Fruit fly (Drosophila melanogaster) whole organism, pupa: ENCODE measurements around the gene CG4836.

Source experiments
- CG10348 ChIP-seq: fragments of 200-800 bp; sonication (Bioruptor generic); IDR thresholded peaks from 2 replicates; pipeline ENCODE4 v1.3.6; 2022; ENCODE audit warnings: missing biosample characterization, missing genetic modification characterization
- CG12605 ChIP-seq: fragments of 200-800 bp; sonication (Bioruptor generic); IDR thresholded peaks from 2 replicates; pipeline ENCODE4 v1.3.6; 2022; ENCODE audit warnings: missing biosample characterization, missing genetic modification characterization
- CG13204 ChIP-seq: fragments of 200-800 bp; sonication (Bioruptor generic); optimal IDR thresholded peaks from 2 replicates; lab custom pipeline; 2018; ENCODE audit warnings: missing biosample characterization, mild to moderate bottlenecking, missing genetic modification characterization, moderate library complexity
- CG14655 ChIP-seq: fragments of 200-800 bp; sonication (Bioruptor generic); optimal IDR thresholded peaks from 3 replicates; lab custom pipeline; 2017; ENCODE audit warnings: mild to moderate bottlenecking, missing biosample characterization, missing genetic modification reagents, missing genetic modification characterization
- CG15710 ChIP-seq: fragments of 200-800 bp; sonication (Bioruptor generic); optimal IDR thresholded peaks from 2 replicates; lab custom pipeline; 2018; ENCODE audit warnings: missing biosample characterization, mild to moderate bottlenecking, missing genetic modification characterization, moderate library complexity
- CG17806 ChIP-seq: fragments of 200-800 bp; sonication (Bioruptor generic); optimal IDR thresholded peaks from 2 replicates; lab custom pipeline; 2018; ENCODE audit warnings: missing biosample characterization, mild to moderate bottlenecking, missing genetic modification characterization, moderate library complexity
- CG32121 ChIP-seq: fragments of 200-800 bp; sonication (Bioruptor generic); IDR thresholded peaks from 2 replicates; pipeline ENCODE4 v1.3.6; 2022; ENCODE audit warnings: missing biosample characterization, missing genetic modification characterization
- CG34367 ChIP-seq: fragments of 200-800 bp; sonication (Bioruptor generic); optimal IDR thresholded peaks from 2 replicates; lab custom pipeline; 2018; ENCODE audit warnings: missing biosample characterization, mild to moderate bottlenecking, missing genetic modification characterization
- CG4496 ChIP-seq: fragments of 200-800 bp; sonication (Bioruptor generic); IDR thresholded peaks from 3 replicates; pipeline ENCODE4 v1.3.6; 2022; ENCODE audit warnings: missing biosample characterization, missing genetic modification characterization
- CG8159 ChIP-seq: fragments of 200-800 bp; sonication (Bioruptor generic); optimal IDR thresholded peaks from 3 replicates; lab custom pipeline; 2018; ENCODE audit warnings: missing biosample characterization, mild to moderate bottlenecking, missing genetic modification characterization, moderate library complexity
- CG8301 ChIP-seq: fragments of 200-800 bp; sonication (Bioruptor generic); optimal IDR thresholded peaks from 2 replicates; lab custom pipeline; 2018; ENCODE audit warnings: missing biosample characterization, mild to moderate bottlenecking, missing genetic modification characterization
- CG9948 ChIP-seq: fragments of 200-800 bp; sonication (Bioruptor generic); optimal IDR thresholded peaks from 2 replicates; lab custom pipeline; 2018; ENCODE audit warnings: missing biosample characterization, mild to moderate bottlenecking, missing genetic modification characterization, moderate library complexity
- D1 ChIP-seq: fragments of 200-800 bp; sonication (Bioruptor generic); optimal IDR thresholded peaks from 2 replicates; lab custom pipeline; 2018; ENCODE audit warnings: missing biosample characterization, mild to moderate bottlenecking, missing genetic modification characterization, moderate library complexity
- EcR ChIP-seq: fragments of 200-800 bp; sonication (Bioruptor generic); optimal IDR thresholded peaks from 3 replicates; lab custom pipeline; 2019; ENCODE audit warnings: missing biosample characterization, missing genetic modification characterization, mild to moderate bottlenecking, moderate library complexity, missing genetic modification reagents
- Ets98B ChIP-seq: fragments of 200-800 bp; sonication (Bioruptor generic); IDR thresholded peaks from 2 replicates; pipeline ENCODE4 v1.3.6; 2022; ENCODE audit warnings: missing biosample characterization, missing genetic modification characterization
- Pif1A ChIP-seq: fragments of 200-800 bp; sonication (Bioruptor generic); optimal IDR thresholded peaks from 3 replicates; lab custom pipeline; 2016; ENCODE audit warnings: missing biosample characterization, missing genetic modification characterization
- Pif1B ChIP-seq: fragments of 200-800 bp; sonication (Bioruptor generic); optimal IDR thresholded peaks from 3 replicates; lab custom pipeline; 2016; ENCODE audit warnings: missing biosample characterization, missing genetic modification characterization
- Snoo ChIP-seq: fragments of 200-800 bp; sonication (Bioruptor generic); optimal IDR thresholded peaks from 3 replicates; lab custom pipeline; 2017; ENCODE audit warnings: missing biosample characterization, mild to moderate bottlenecking, missing genetic modification characterization, inconsistent platforms
- fd96Ca ChIP-seq: fragments of 200-800 bp; sonication (Bioruptor generic); IDR thresholded peaks from 3 replicates; pipeline ENCODE4 v1.3.6; 2022; ENCODE audit warnings: missing biosample characterization, missing genetic modification characterization
- gl ChIP-seq: fragments of 200-800 bp; sonication (Bioruptor generic); optimal IDR thresholded peaks from 2 replicates; lab custom pipeline; 2018; ENCODE audit warnings: missing biosample characterization, mild to moderate bottlenecking, missing genetic modification characterization
- rn ChIP-seq: fragments of 200-800 bp; sonication (Bioruptor generic); IDR thresholded peaks from 2 replicates; pipeline ENCODE4 v1.3.6; 2022; ENCODE audit warnings: missing biosample characterization, missing genetic modification characterization

Gene CG4836

DNA sequence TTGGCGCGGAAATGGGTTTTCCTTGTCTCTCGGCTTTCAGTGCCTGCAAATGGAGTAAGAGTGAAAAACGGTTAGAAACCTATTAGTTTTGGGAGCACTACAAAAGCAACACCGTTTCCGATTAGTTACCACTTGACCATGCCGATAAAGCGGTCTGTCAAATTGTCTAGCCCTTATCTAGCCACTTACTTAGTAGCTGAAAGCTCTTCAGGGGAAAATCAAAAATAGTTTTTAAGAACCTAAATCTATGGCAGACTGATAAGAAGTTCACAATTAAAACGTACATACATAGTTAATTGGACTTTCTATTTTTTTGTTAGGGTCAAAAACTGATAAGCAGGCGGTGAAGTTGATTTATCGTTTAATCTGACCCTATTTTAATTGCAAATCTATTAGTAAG is 7.1 kb upstream of the CG4836 start:
- no peak for TF ChIP-seq fd96Ca (GFP tag; lab: Robert Waterston, UW)
- no peak for TF ChIP-seq CG13204
- TF ChIP-seq CG8159: no peak
- no peak for TF ChIP-seq CG14655 (GFP tag; lab: Kevin White, UChicago)
- no peak for TF ChIP-seq CG34367

DNA sequence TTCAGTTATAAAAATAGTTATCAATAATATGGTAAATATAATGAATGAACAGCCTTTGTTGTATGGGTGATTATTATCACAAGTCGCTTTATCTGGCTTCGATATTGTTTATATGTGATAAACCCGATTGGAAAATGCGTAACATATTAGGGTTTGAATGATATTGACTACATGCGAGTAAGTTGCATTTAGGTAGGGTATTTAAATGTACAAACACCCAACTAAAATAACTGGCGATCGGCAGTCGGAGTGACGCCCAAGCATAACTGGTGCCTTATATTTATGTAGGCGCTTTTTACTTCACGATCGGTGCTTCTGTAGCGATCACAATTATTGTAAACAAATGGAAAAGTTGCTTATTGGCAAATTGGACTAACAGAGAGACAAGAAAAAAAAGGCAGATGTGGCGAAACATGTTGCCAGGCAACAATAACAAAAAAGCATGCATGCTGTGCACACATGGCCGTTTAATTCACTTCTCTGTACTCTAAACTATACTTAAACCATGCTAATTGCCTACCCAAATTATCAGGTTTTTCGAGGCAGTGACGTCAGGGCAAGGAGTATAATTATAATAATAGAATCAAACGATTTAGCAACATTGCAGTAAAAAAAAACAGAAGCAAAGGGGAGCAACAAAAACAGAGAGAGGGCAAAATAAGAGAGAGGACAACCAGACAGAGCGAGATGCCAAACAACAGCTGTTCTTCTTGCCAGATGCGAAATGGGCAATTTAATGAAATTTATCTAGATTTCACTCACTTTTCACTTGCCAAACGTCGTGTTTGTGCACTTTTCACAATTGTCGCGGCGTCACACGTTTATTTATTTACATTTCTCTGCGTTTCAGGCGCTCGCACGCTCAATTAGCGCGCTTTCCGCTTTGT is 6.0 kb upstream of the CG4836 start:
- TF ChIP-seq CG9948 (tag; lab: Kevin White, UChicago) (no peak), CG17806 (tag; lab: Kevin White, UChicago) (no peak), CG14655 (GFP tag; lab: Kevin White, UChicago) (peak; percentile 47), D1 (tag; lab: Kevin White, UChicago) (peak; percentile 5), rn (no peak), Snoo (tag; lab: Kevin White, UChicago) (no peak), CG34367 (peak; percentile 30), CG10348 (GFP tag; lab: Robert Waterston, UW) (no peak), CG12605 (GFP tag; lab: Robert Waterston, UW) (0 out of 2 replicates have a peak, but pooled peaks have one; percentile 39), CG13204 (no peak), CG8159 (peak; percentile 34), CG15710 (tag; lab: Kevin White, UChicago) (no peak), Pif1A (GFP tag; lab: Kevin White, UChicago) (no peak), CG8301 (tag; lab: Kevin White, UChicago) (no peak), Pif1B (GFP tag; lab: Kevin White, UChicago) (peak; percentile 1), gl (no peak), CG4496 (GFP tag; lab: Robert Waterston, UW) (0 out of 3 replicates have a peak, but pooled peaks have one; percentile 41), fd96Ca (GFP tag; lab: Robert Waterston, UW) (no peak)

DNA sequence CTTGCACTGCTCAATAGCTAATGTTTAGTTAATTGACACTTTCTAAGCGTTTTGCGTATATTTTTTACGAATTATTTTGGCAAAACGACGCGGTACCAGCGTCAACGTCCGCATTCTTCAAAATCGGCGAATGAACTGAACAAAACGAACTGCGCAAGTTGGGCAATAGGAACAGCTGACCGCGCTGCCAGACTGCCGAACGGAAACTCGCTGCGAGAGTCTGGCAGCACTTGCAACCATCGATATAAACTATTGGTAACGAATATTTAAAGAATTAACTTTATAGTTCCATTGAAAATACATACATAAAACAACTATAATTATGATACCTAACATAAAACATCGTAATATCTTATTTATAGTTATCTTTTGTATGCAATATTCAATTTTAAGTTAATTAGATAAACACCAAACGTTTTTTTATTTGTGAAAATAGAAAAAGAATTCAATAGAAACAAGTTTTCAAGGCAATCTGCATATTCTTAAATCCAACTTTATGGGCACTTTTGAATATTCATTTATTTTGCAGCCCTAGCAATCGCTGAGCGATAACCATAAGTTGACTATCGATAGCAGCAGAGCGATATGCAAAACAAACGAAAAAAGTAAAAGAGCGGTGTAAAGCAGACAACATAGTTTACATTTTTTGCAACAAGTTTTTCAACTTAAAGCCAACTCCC is 5.2 kb upstream of the CG4836 start, which contains the start of the genes Hs6st and MED25:
Gene Hs6st, minus strand, starts transcription at position 141 of the 680 bp plus-strand sequence.
Gene MED25, plus strand, starts transcription at position 576 of the 680 bp plus-strand sequence.
- TF ChIP-seq CG4496 (GFP tag; lab: Robert Waterston, UW) (peak; percentile 50; the same call in 2 of the 3 replicates), Pif1B (GFP tag; lab: Kevin White, UChicago) (no peak), fd96Ca (GFP tag; lab: Robert Waterston, UW) (no peak), CG8159 (peak; percentile 66), CG9948 (tag; lab: Kevin White, UChicago) (peak; percentile 40), D1 (tag; lab: Kevin White, UChicago) (no peak), Pif1A (GFP tag; lab: Kevin White, UChicago) (no peak), CG12605 (GFP tag; lab: Robert Waterston, UW) (peak; percentile 5; the same call in 1 of the 2 replicates), EcR (GFP tag; lab: Kevin White, UChicago) (no peak), gl (no peak), CG15710 (tag; lab: Kevin White, UChicago) (peak; percentile 13), Snoo (tag; lab: Kevin White, UChicago) (no peak), CG8301 (tag; lab: Kevin White, UChicago) (no peak), CG10348 (GFP tag; lab: Robert Waterston, UW) (no peak), Ets98B (GFP tag; lab: Robert Waterston, UW) (peak; percentile 5; the same call in 1 of the 2 replicates)

DNA sequence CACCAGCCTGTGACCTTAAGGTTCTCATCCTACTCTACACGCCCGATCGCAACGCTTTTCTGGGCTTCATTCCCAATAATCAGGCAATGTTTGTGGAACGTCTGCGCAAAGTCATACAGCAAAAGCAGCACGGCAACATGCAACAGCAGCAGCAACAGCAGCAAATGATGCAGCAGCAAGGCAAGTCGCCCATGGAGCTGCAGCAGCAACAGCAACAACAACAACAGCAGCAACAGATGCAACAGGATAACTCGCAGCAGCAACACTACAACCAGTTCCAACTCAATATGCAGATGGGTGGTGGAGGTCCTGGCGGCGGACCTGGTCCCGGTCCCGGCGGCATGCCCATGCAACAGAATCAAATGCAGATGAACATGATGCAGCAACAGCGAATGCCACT is 2.7 kb upstream of the CG4836 start:
- TF ChIP-seq CG10348 (GFP tag; lab: Robert Waterston, UW) (no peak), Pif1A (GFP tag; lab: Kevin White, UChicago) (no peak), CG17806 (tag; lab: Kevin White, UChicago) (no peak), CG32121 (GFP tag; lab: Robert Waterston, UW) (no peak), fd96Ca (GFP tag; lab: Robert Waterston, UW) (no peak), CG9948 (tag; lab: Kevin White, UChicago) (no peak), rn (no peak), D1 (tag; lab: Kevin White, UChicago) (no peak), CG14655 (GFP tag; lab: Kevin White, UChicago) (no peak), CG12605 (GFP tag; lab: Robert Waterston, UW) (no peak), Ets98B (GFP tag; lab: Robert Waterston, UW) (no peak), CG8301 (tag; lab: Kevin White, UChicago) (no peak), CG8159 (no peak), CG4496 (GFP tag; lab: Robert Waterston, UW) (no peak), gl (no peak)

DNA sequence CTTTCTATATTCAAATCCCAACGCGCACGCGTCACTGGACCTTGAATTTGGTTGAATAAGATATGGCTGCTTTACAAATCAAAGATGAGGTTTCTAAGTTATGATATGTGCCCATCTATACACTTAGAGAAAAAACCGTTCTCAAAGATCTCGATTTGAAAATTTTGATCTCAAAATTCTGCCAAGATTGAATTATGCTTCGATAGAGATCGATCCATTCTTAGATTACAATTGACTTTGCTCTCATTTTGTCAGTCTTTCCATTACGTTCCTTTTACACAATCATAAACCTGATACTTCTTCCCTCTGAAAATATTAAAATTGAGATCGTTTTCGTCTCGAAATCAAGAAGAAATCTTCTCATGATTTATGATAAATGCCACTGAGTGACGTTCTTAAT is 984 bp upstream of the CG4836 start:
- TF ChIP-seq Ets98B (GFP tag; lab: Robert Waterston, UW): no peak
- no peak for TF ChIP-seq fd96Ca (GFP tag; lab: Robert Waterston, UW)
- no peak for TF ChIP-seq CG8301 (tag; lab: Kevin White, UChicago)
- TF ChIP-seq Pif1B (GFP tag; lab: Kevin White, UChicago): no peak
- TF ChIP-seq D1 (tag; lab: Kevin White, UChicago): no peak
- no peak for TF ChIP-seq CG12605 (GFP tag; lab: Robert Waterston, UW)
- no peak for TF ChIP-seq CG14655 (GFP tag; lab: Kevin White, UChicago)
- TF ChIP-seq CG34367: no peak
